Worm (Caenorhabditis elegans) whole organism, L1 larva: Measurements from ENCODE around the gene F42A10.9.

Experiments used
- ceh-82 ChIP-seq, 3 experiments: fragments of 150-350 bp in 1 of 3; sonication (generic microtip) in 2 of 3; optimal IDR thresholded peaks; 2 replicates each; lab custom pipeline; 2014 to 2017; ENCODE audit warnings: missing biosample characterization in 3 of 3, missing genetic modification characterization in 3 of 3
- ets-5 ChIP-seq: fragments of 200-800 bp; sonication (Bioruptor generic); IDR thresholded peaks from 2 replicates; pipeline ENCODE4 v1.3.6; 2022; ENCODE audit warnings: missing genetic modification characterization, missing compliant biosample characterization
- hlh-4 ChIP-seq: sonication (generic microtip); optimal IDR thresholded peaks from 2 replicates; lab custom pipeline; 2016; ENCODE audit warnings: mild to moderate bottlenecking, missing genetic modification characterization, missing compliant biosample characterization
- mdl-1 ChIP-seq, 2 experiments: fragments of 150-350 bp; optimal IDR thresholded peaks; 2 replicates each; lab custom pipeline; 2014 to 2017; ENCODE audit warnings: missing biosample characterization in 2 of 2, missing genetic modification characterization in 2 of 2, inconsistent platforms in 1 of 2
- mep-1 ChIP-seq: fragments of 150-350 bp; optimal IDR thresholded peaks from 2 replicates; lab custom pipeline; 2014; ENCODE audit warnings: missing biosample characterization, missing genetic modification characterization
- skn-1 ChIP-seq: fragments of 150-350 bp; optimal IDR thresholded peaks from 2 replicates; lab custom pipeline; 2014; ENCODE audit warnings: missing biosample characterization, missing genetic modification characterization
- tbx-2 ChIP-seq: sonication (generic microtip); optimal IDR thresholded peaks from 2 replicates; lab custom pipeline; 2016; ENCODE audit warnings: missing genetic modification characterization, missing compliant biosample characterization
- zag-1 ChIP-seq: fragments of 150-350 bp; optimal IDR thresholded peaks from 2 replicates; lab custom pipeline; 2014; ENCODE audit warnings: missing biosample characterization, missing genetic modification characterization
- ztf-11 ChIP-seq, 2 experiments: sonication (generic microtip); optimal IDR thresholded peaks; 2 replicates each; lab custom pipeline; 2016 to 2017; ENCODE audit warnings: missing genetic modification characterization in 2 of 2, missing biosample characterization in 1 of 2, missing compliant biosample characterization in 1 of 2

- TF ChIP-seq ztf-11 (tag; optimal IDR thresholded peaks at IDR 0.05; lab: Kevin White, UChicago) (no peak), ceh-82 (tag; optimal IDR thresholded peaks at IDR 0.05; lab: Kevin White, UChicago) (no peak), tbx-2 (no peak), mdl-1 (tag; optimal IDR thresholded peaks at IDR 0.05; lab: Kevin White, UChicago) (peak in 1 of 2 experiments; percentile 71), zag-1 (tag; lab: Kevin White, UChicago) (no peak), skn-1 (tag; lab: Kevin White, UChicago) (no peak), hlh-4 (tag; lab: Kevin White, UChicago) (no peak), mep-1 (no peak), ets-5 (GFP tag; lab: Robert Waterston, UW) (no peak)
These were observed 19.9 kb upstream of the F42A10.9 start for ce11 chrIII:6144390-6144962.
